Fruit fly (Drosophila melanogaster): Measurements from ENCODE around the gene dod.

DNA sequence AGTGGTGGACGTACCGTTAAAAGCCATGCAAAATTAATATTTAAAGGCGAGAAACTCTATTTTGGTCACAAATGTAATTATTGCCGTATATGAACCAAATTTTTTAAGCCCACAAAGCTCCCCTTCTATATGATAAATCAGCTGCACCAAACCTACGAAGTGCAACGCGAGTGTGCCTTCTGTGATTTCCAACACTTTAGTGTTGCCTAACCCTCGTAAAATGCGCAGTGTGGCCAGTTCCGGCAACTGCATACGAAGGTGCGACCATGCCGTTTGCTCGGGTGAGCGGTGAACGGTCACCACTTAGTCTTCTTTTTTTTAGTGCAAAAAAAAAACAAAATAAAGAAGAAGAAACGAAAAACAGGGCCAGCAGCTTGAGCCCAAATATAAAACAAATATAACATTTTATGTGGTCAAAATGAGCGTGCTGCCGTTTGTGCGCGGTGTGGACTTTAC lies 5.7 kb upstream of the dod start, which contains the start of the genes tty and fliI:
- TF ChIP-seq OdsH (GFP tag; optimal IDR thresholded peaks at IDR 0.05) (peak; percentile 72), br (GFP tag; optimal IDR thresholded peaks at IDR 0.05) (peak; percentile 79), Hr78 (GFP tag; optimal IDR thresholded peaks at IDR 0.05) (no peak), usp (GFP tag; optimal IDR thresholded peaks at IDR 0.05) (no peak), pan (optimal IDR thresholded peaks at IDR 0.05) (no peak), sv (GFP tag; optimal IDR thresholded peaks at IDR 0.05) (peak; percentile 69), sage (GFP tag; optimal IDR thresholded peaks at IDR 0.05) (no peak), N (GFP tag; optimal IDR thresholded peaks at IDR 0.05) (no peak), CG32264 (GFP tag; optimal IDR thresholded peaks at IDR 0.05) (peak; percentile 76)
